Fruit fly (Drosophila melanogaster): Measurements from ENCODE around the gene CG14313.

Gene CG14313

dm6 chr3R:18196991-18197801 lies 5.4 kb upstream of the CG14313 start (continued):
- peak; percentile 23 for TF ChIP-seq Fer2 (tag; optimal IDR thresholded peaks at IDR 0.05)
- TF ChIP-seq kni (GFP tag; optimal IDR thresholded peaks at IDR 0.05), result peak; percentile 55
- no peak for TF ChIP-seq CG7372 (GFP tag; IDR thresholded peaks at IDR 0.05)
- TF ChIP-seq ssp (GFP tag; IDR thresholded peaks at IDR 0.05), result no peak
- no peak for TF ChIP-seq knrl (GFP tag; IDR thresholded peaks at IDR 0.05; ENCODE audit: partially characterized antibody)
- TF ChIP-seq CG6689 (GFP tag; IDR thresholded peaks at IDR 0.05), result no peak
- no peak for TF ChIP-seq CG18764 (GFP tag; optimal IDR thresholded peaks at IDR 0.05)
- TF ChIP-seq CG18262 (tag; optimal IDR thresholded peaks at IDR 0.05), result peak; percentile 79
- no peak for TF ChIP-seq CG4282 (GFP tag; optimal IDR thresholded peaks at IDR 0.05)
- TF ChIP-seq pfk (GFP tag; optimal IDR thresholded peaks at IDR 0.05), result no peak
- TF ChIP-seq NC2β (GFP tag; optimal IDR thresholded peaks at IDR 0.05), result no peak
- no peak for TF ChIP-seq ttk (GFP tag; IDR thresholded peaks at IDR 0.05)
- no peak for TF ChIP-seq CG12299 (tag; optimal IDR thresholded peaks at IDR 0.05)
- TF ChIP-seq Taf1 (GFP tag; IDR thresholded peaks at IDR 0.05), result no peak
- TF ChIP-seq Stat92E (GFP tag; optimal IDR thresholded peaks at IDR 0.05), result no peak
- no peak for TF ChIP-seq Spps (tag; optimal IDR thresholded peaks at IDR 0.05)

dm6 chr3R:18196622-18196990 lies 4.8 kb upstream of the CG14313 start:
- TF ChIP-seq phol (tag; optimal IDR thresholded peaks at IDR 0.05) (no peak), Dek (tag; optimal IDR thresholded peaks at IDR 0.05) (peak; percentile 6), Lhr (GFP tag; optimal IDR thresholded peaks at IDR 0.05) (no peak), CG10543 (GFP tag; optimal IDR thresholded peaks at IDR 0.05) (no peak), ara (GFP tag; IDR thresholded peaks at IDR 0.05) (no peak), lov (optimal IDR thresholded peaks at IDR 0.05) (no peak), lov (GFP tag; IDR thresholded peaks at IDR 0.05) (no peak), psq (GFP tag; optimal IDR thresholded peaks at IDR 0.05) (peak; percentile 70), cg (GFP tag; optimal IDR thresholded peaks at IDR 0.05) (no peak), zen2 (GFP tag; IDR thresholded peaks at IDR 0.05; ENCODE audit: partially characterized antibody) (no peak), slp2 (GFP tag; optimal IDR thresholded peaks at IDR 0.05) (no peak), CG30403 (GFP tag; optimal IDR thresholded peaks at IDR 0.05) (no peak), CHES-1-like (GFP tag; optimal IDR thresholded peaks at IDR 0.05) (no peak), nmo (GFP tag; optimal IDR thresholded peaks at IDR 0.05) (no peak), CG17186 (GFP tag; optimal IDR thresholded peaks at IDR 0.05) (no peak), mirr (GFP tag; optimal IDR thresholded peaks at IDR 0.05) (no peak), pros (GFP tag; optimal IDR thresholded peaks at IDR 0.05) (peak; percentile 88), CG13624 (GFP tag; optimal IDR thresholded peaks at IDR 0.05) (no peak), CG16813 (GFP tag; IDR thresholded peaks at IDR 0.05; ENCODE audit: partially characterized antibody) (no peak), da (GFP tag; optimal IDR thresholded peaks at IDR 0.05) (no peak), CG5245 (GFP tag; optimal IDR thresholded peaks at IDR 0.05) (no peak), cato (GFP tag; optimal IDR thresholded peaks at IDR 0.05; ENCODE audit: borderline replicate concordance) (no peak), CG4820 (GFP tag; optimal IDR thresholded peaks at IDR 0.05) (no peak), CG4328 (GFP tag; optimal IDR thresholded peaks at IDR 0.05) (no peak), chif (GFP tag; optimal IDR thresholded peaks at IDR 0.05) (no peak), CG5180 (GFP tag; optimal IDR thresholded peaks at IDR 0.05) (no peak), Vsx1 (GFP tag; optimal IDR thresholded peaks at IDR 0.05) (peak; percentile 63), Hr3 (GFP tag; optimal IDR thresholded peaks at IDR 0.05) (no peak), CG18476 (GFP tag; optimal IDR thresholded peaks at IDR 0.05) (no peak), crp (GFP tag; optimal IDR thresholded peaks at IDR 0.05) (no peak), lmd (GFP tag; IDR thresholded peaks at IDR 0.05) (no peak), exex (tag; optimal IDR thresholded peaks at IDR 0.05) (no peak)
